Worm (Caenorhabditis elegans) whole organism, L4 larva: Measurements from ENCODE around the gene btbd-10.
A peak's percentile ranks its signal among the peaks of the same experiment; 100 is the strongest.

Source experiments
- R02D3.7 ChIP-seq: fragments of 150-350 bp; sonication (generic microtip); optimal IDR thresholded peaks from 3 replicates; lab custom pipeline; 2014; ENCODE audit warnings: missing biosample characterization, missing genetic modification characterization
- Y48G9A.11 ChIP-seq: fragments of 200-800 bp; sonication (Bioruptor generic); IDR thresholded peaks from 2 replicates; pipeline ENCODE4 v1.3.6; 2022; ENCODE audit warnings: missing genetic modification reagents, missing genetic modification characterization, missing compliant biosample characterization
- dmd-9 ChIP-seq: fragments of 200-800 bp; sonication (Bioruptor generic); IDR thresholded peaks from 2 replicates; pipeline ENCODE4 v1.3.6; 2022; ENCODE audit warnings: missing genetic modification reagents, missing genetic modification characterization, missing compliant biosample characterization
- lsy-2 ChIP-seq, 2 experiments: fragments of 150-350 bp in 1 of 2; sonication (generic microtip) in 1 of 2; optimal IDR thresholded peaks; 2 replicates each; lab custom pipeline; 2014 to 2017; ENCODE audit warnings: missing biosample characterization in 2 of 2, missing genetic modification characterization in 2 of 2
- mep-1 ChIP-seq: fragments of 150-350 bp; sonication (generic microtip); optimal IDR thresholded peaks from 3 replicates; lab custom pipeline; 2014; ENCODE audit warnings: missing biosample characterization, missing genetic modification characterization
- nhr-237 ChIP-seq: sonication (generic microtip); optimal IDR thresholded peaks from 2 replicates; lab custom pipeline; 2017; ENCODE audit warnings: missing biosample characterization, missing genetic modification characterization
- pqm-1 ChIP-seq: sonication (generic microtip); optimal IDR thresholded peaks from 2 replicates; lab custom pipeline; 2017; ENCODE audit warnings: missing biosample characterization, missing genetic modification characterization
- spr-3 ChIP-seq: fragments of 200-800 bp; sonication (Bioruptor generic); optimal IDR thresholded peaks from 2 replicates; lab custom pipeline; 2018; ENCODE audit warnings: mild to moderate bottlenecking, missing genetic modification characterization, missing compliant biosample characterization
- zfp-3 ChIP-seq: fragments of 200-800 bp; sonication (Bioruptor generic); conservative IDR thresholded peaks from 2 replicates; pipeline ENCODE4 v1.3.6; 2022; ENCODE audit warnings: missing genetic modification reagents, missing genetic modification characterization, missing compliant biosample characterization

- TF ChIP-seq mep-1 (tag; lab: Kevin White, UChicago) (peak; percentile 27), R02D3.7 (no peak), spr-3 (peak; percentile 36), nhr-237 (no peak), zfp-3 (peak; percentile 82), lsy-2 (tag; optimal IDR thresholded peaks at IDR 0.05; lab: Kevin White, UChicago) (peak in 1 of 2 experiments; percentile 16), Y48G9A.11 (GFP tag; lab: Robert Waterston, UW) (peak; percentile 79), pqm-1 (tag; lab: Kevin White, UChicago) (no peak), dmd-9 (GFP tag; lab: Robert Waterston, UW) (peak; percentile 72; the same call in 1 of the 2 replicates)
Measured at ce11 chrII:4942397-4942796, 37.6 kb downstream of the btbd-10 start.
